Worm (Caenorhabditis elegans): Measurements from ENCODE around the gene rpc-25.

DNA sequence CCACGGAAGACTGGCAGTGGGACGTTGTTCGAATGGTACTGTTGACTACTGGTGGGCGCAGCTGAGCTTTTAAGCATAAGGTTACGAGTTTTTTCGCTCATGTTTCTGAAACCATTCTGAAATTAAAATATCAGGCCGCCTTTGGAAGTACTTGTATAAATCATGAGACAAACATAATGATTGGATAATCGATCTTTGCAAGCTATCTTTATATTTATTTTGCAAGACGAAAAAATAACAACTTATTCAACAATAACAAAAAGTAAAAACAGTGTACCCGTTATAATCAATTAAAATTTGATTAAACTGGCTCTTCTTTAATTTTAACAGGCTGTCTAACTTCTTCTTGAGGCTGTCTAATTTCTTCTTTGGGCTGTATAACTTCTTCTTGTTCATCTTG is 919 bp downstream of the rpc-25 start, which contains the start of gene ZK856.16:
- TF ChIP-seq ceh-30 (tag; optimal IDR thresholded peaks at IDR 0.05) (no peak), sdc-2 (tag; optimal IDR thresholded peaks at IDR 0.05) (no peak), ceh-14 (tag; optimal IDR thresholded peaks at IDR 0.05) (no peak)
